Worm (Caenorhabditis elegans) whole organism, late embryonic: ENCODE data around the gene clec-181.

ENCODE experiments used
- C38D4.7 ChIP-seq: fragments of 200-800 bp; sonication (Bioruptor generic); optimal IDR thresholded peaks from 2 replicates; lab custom pipeline; 2018; ENCODE audit warnings: mild to moderate bottlenecking, missing genetic modification characterization, moderate library complexity, missing compliant biosample characterization
- K02D7.2 ChIP-seq: sonication (generic microtip); optimal IDR thresholded peaks from 2 replicates; lab custom pipeline; 2017; ENCODE audit warnings: mild to moderate bottlenecking, missing genetic modification characterization, missing compliant biosample characterization
- K09A11.1 ChIP-seq: sonication (generic microtip); optimal IDR thresholded peaks from 2 replicates; lab custom pipeline; 2017; ENCODE audit warnings: antibody characterized with exemption, mild to moderate bottlenecking, missing genetic modification characterization, missing compliant biosample characterization; ENCODE audit not compliant: insufficient read depth
- ahr-1 ChIP-seq: sonication (generic microtip); optimal IDR thresholded peaks from 2 replicates; lab custom pipeline; 2016; ENCODE audit warnings: missing genetic modification characterization, missing compliant biosample characterization
- ama-1 ChIP-seq: fragments of 150-350 bp; optimal IDR thresholded peaks from 2 replicates; lab custom pipeline; 2014
- ceh-14 ChIP-seq: sonication (generic microtip); optimal IDR thresholded peaks from 2 replicates; lab custom pipeline; 2016; ENCODE audit warnings: missing genotype, missing genetic modification characterization, missing compliant biosample characterization
- ceh-18 ChIP-seq: sonication (generic microtip); optimal IDR thresholded peaks from 2 replicates; lab custom pipeline; 2016; ENCODE audit warnings: missing genetic modification characterization, missing compliant biosample characterization
- ceh-22 ChIP-seq: sonication (generic microtip); optimal IDR thresholded peaks from 2 replicates; lab custom pipeline; 2017; ENCODE audit warnings: missing biosample characterization, missing genetic modification characterization
- ceh-31 ChIP-seq: sonication (generic microtip); optimal IDR thresholded peaks from 2 replicates; lab custom pipeline; 2016; ENCODE audit warnings: missing genetic modification characterization, missing compliant biosample characterization
- ceh-34 ChIP-seq: sonication (generic microtip); optimal IDR thresholded peaks from 2 replicates; lab custom pipeline; 2016; ENCODE audit warnings: mild to moderate bottlenecking, missing genetic modification characterization, missing compliant biosample characterization
- ceh-45 ChIP-seq: fragments of 200-800 bp; sonication (Bioruptor generic); IDR thresholded peaks from 2 replicates; pipeline ENCODE4 v1.3.6; 2022; ENCODE audit warnings: missing genetic modification reagents, missing genetic modification characterization, missing compliant biosample characterization
- ceh-48 ChIP-seq: sonication (generic microtip); optimal IDR thresholded peaks from 2 replicates; lab custom pipeline; 2016; ENCODE audit warnings: missing genetic modification characterization, inconsistent platforms, missing compliant biosample characterization
- ceh-6 ChIP-seq: fragments of 200-800 bp; sonication (Bioruptor generic); optimal IDR thresholded peaks from 2 replicates; lab custom pipeline; 2018; ENCODE audit warnings: mild to moderate bottlenecking, missing genetic modification characterization, missing compliant biosample characterization
- che-1 ChIP-seq: sonication (generic microtip); optimal IDR thresholded peaks from 2 replicates; lab custom pipeline; 2016; ENCODE audit warnings: mild to moderate bottlenecking, missing genetic modification characterization, missing compliant biosample characterization
- dmd-4 ChIP-seq: sonication (generic microtip); optimal IDR thresholded peaks from 2 replicates; lab custom pipeline; 2016; ENCODE audit warnings: borderline replicate concordance, missing genetic modification characterization, missing compliant biosample characterization
- elt-4 ChIP-seq: sonication (generic microtip); optimal IDR thresholded peaks from 2 replicates; lab custom pipeline; 2016; ENCODE audit warnings: missing genetic modification characterization, missing compliant biosample characterization
- ets-4 ChIP-seq: sonication (generic microtip); optimal IDR thresholded peaks from 2 replicates; lab custom pipeline; 2016; ENCODE audit warnings: missing genetic modification characterization, missing compliant biosample characterization
- eyg-1 ChIP-seq: sonication (generic microtip); optimal IDR thresholded peaks from 2 replicates; lab custom pipeline; 2016; ENCODE audit warnings: missing genotype, missing genetic modification characterization, missing compliant biosample characterization
- fkh-10 ChIP-seq: fragments of 150-350 bp; optimal IDR thresholded peaks from 2 replicates; lab custom pipeline; 2014; ENCODE audit warnings: missing biosample characterization, missing genetic modification reagents, missing genetic modification characterization
- fkh-6 ChIP-seq: sonication (generic microtip); optimal IDR thresholded peaks from 2 replicates; lab custom pipeline; 2016; ENCODE audit warnings: missing genetic modification characterization, missing compliant biosample characterization
- gmeb-2 ChIP-seq: sonication (generic microtip); optimal IDR thresholded peaks from 2 replicates; lab custom pipeline; 2016; ENCODE audit warnings: missing genetic modification characterization, inconsistent platforms, missing compliant biosample characterization
- hlh-13 ChIP-seq: fragments of 200-800 bp; sonication (Bioruptor generic); optimal IDR thresholded peaks from 2 replicates; lab custom pipeline; 2018; ENCODE audit warnings: mild to moderate bottlenecking, missing genetic modification characterization, missing compliant biosample characterization
- hlh-30 ChIP-seq: sonication (generic microtip); optimal IDR thresholded peaks from 2 replicates; lab custom pipeline; 2017; ENCODE audit warnings: antibody characterized with exemption, missing genetic modification characterization, missing compliant biosample characterization; ENCODE audit not compliant: insufficient read depth
- hlh-6 ChIP-seq: sonication (generic microtip); optimal IDR thresholded peaks from 2 replicates; lab custom pipeline; 2016; ENCODE audit warnings: missing genotype, missing genetic modification characterization, missing compliant biosample characterization
- hlh-8 ChIP-seq: sonication (generic microtip); optimal IDR thresholded peaks from 2 replicates; lab custom pipeline; 2016; ENCODE audit warnings: missing genotype, missing genetic modification characterization, missing compliant biosample characterization
- lim-6 ChIP-seq: sonication (generic microtip); optimal IDR thresholded peaks from 2 replicates; lab custom pipeline; 2016; ENCODE audit warnings: missing genetic modification characterization, missing compliant biosample characterization
- lin-11 ChIP-seq: fragments of 200-800 bp; sonication (Bioruptor generic); optimal IDR thresholded peaks from 2 replicates; lab custom pipeline; 2018; ENCODE audit warnings: mild to moderate bottlenecking, missing genetic modification characterization, missing compliant biosample characterization
- madf-2 ChIP-seq: sonication (generic microtip); optimal IDR thresholded peaks from 2 replicates; lab custom pipeline; 2017; ENCODE audit warnings: missing genetic modification characterization, missing compliant biosample characterization
- nfya-1 ChIP-seq: sonication (generic microtip); optimal IDR thresholded peaks from 2 replicates; lab custom pipeline; 2017; ENCODE audit warnings: missing genetic modification characterization, mild to moderate bottlenecking, missing compliant biosample characterization, antibody characterized with exemption, moderate library complexity
- npax-4 ChIP-seq: sonication (generic microtip); optimal IDR thresholded peaks from 2 replicates; lab custom pipeline; 2016; ENCODE audit warnings: missing genetic modification characterization, missing compliant biosample characterization
- pax-1 ChIP-seq: fragments of 150-350 bp; optimal IDR thresholded peaks from 2 replicates; lab custom pipeline; 2014; ENCODE audit warnings: missing biosample characterization, missing genetic modification characterization
- pha-4 ChIP-seq: fragments of 150-350 bp; optimal IDR thresholded peaks from 2 replicates; lab custom pipeline; 2018; ENCODE audit warnings: missing biosample characterization, missing genetic modification reagents, missing genetic modification characterization
- pros-1 ChIP-seq: fragments of 150-350 bp; optimal IDR thresholded peaks from 2 replicates; lab custom pipeline; 2014; ENCODE audit warnings: missing biosample characterization, missing genetic modification reagents, missing genetic modification characterization
- ref-2 ChIP-seq: sonication (generic microtip); optimal IDR thresholded peaks from 2 replicates; lab custom pipeline; 2016; ENCODE audit warnings: missing genetic modification characterization, missing compliant biosample characterization
- rnt-1 ChIP-seq: sonication (generic microtip); optimal IDR thresholded peaks from 2 replicates; lab custom pipeline; 2016; ENCODE audit warnings: missing genetic modification characterization, missing compliant biosample characterization
- sdc-2 ChIP-seq: sonication (generic microtip); optimal IDR thresholded peaks from 2 replicates; lab custom pipeline; 2016; ENCODE audit warnings: missing genotype, missing genetic modification characterization, missing compliant biosample characterization
- sox-4 ChIP-seq: sonication (generic microtip); optimal IDR thresholded peaks from 2 replicates; lab custom pipeline; 2017; ENCODE audit warnings: mild to moderate bottlenecking, missing genetic modification characterization, inconsistent platforms, missing compliant biosample characterization
- syd-9 ChIP-seq: sonication (generic microtip); optimal IDR thresholded peaks from 2 replicates; lab custom pipeline; 2016; ENCODE audit warnings: mild to moderate bottlenecking, missing genetic modification characterization, moderate library complexity, missing compliant biosample characterization
- tbx-2 ChIP-seq: sonication (generic microtip); optimal IDR thresholded peaks from 2 replicates; lab custom pipeline; 2016; ENCODE audit warnings: missing genetic modification characterization, missing compliant biosample characterization
- tbx-7 ChIP-seq: sonication (generic microtip); optimal IDR thresholded peaks from 2 replicates; lab custom pipeline; 2016; ENCODE audit warnings: missing genotype, missing genetic modification characterization, missing compliant biosample characterization
- unc-55 ChIP-seq: sonication (generic microtip); optimal IDR thresholded peaks from 2 replicates; lab custom pipeline; 2017; ENCODE audit warnings: missing biosample characterization, missing genetic modification reagents, missing genetic modification characterization
- unc-86 ChIP-seq: sonication (generic microtip); optimal IDR thresholded peaks from 2 replicates; lab custom pipeline; 2016; ENCODE audit warnings: missing genetic modification characterization, missing compliant biosample characterization
- ztf-16 ChIP-seq: sonication (generic microtip); optimal IDR thresholded peaks from 2 replicates; lab custom pipeline; 2017; ENCODE audit warnings: missing genetic modification characterization, missing compliant biosample characterization

The clec-181 gene

ce11 chrIV:8620102-8620733, 24.4 kb downstream of the clec-181 start, which contains the start of gene lin-49:
Gene lin-49, plus strand, starts transcription at chrIV:8620683.
- no peak for TF ChIP-seq ceh-14
- no peak for TF ChIP-seq fkh-10 (GFP tag; lab: Kevin White, UChicago)
- no peak for TF ChIP-seq pax-1 (tag; lab: Kevin White, UChicago)
- no peak for TF ChIP-seq K02D7.2
- TF ChIP-seq hlh-8 (tag; lab: Kevin White, UChicago) = no peak
- TF ChIP-seq fkh-6 (tag; lab: Kevin White, UChicago) = no peak
- TF ChIP-seq ceh-34 (tag; lab: Kevin White, UChicago) = no peak
- no peak for TF ChIP-seq dmd-4 (tag; lab: Kevin White, UChicago)
- no peak for TF ChIP-seq ceh-22 (tag; lab: Kevin White, UChicago)
- no peak for TF ChIP-seq sdc-2 (tag; lab: Kevin White, UChicago)
- TF ChIP-seq lim-6 (tag; lab: Kevin White, UChicago) = no peak
- TF ChIP-seq nfya-1 (tag; lab: Kevin White, UChicago) = peak; percentile 55
- TF ChIP-seq K09A11.1 (tag; lab: Kevin White, UChicago) = no peak
- TF ChIP-seq hlh-30 (tag; lab: Kevin White, UChicago) = peak; percentile 79
- TF ChIP-seq ahr-1 (tag; lab: Kevin White, UChicago) = no peak
- TF ChIP-seq ceh-18 = no peak
- no peak for TF ChIP-seq ceh-45 (GFP tag; lab: Robert Waterston, UW)
- no peak for TF ChIP-seq ets-4 (tag; lab: Kevin White, UChicago)
- no peak for TF ChIP-seq pros-1 (tag; lab: Kevin White, UChicago)
- TF ChIP-seq sox-4 = no peak
- TF ChIP-seq ceh-48 = no peak
- no peak for TF ChIP-seq tbx-7
- TF ChIP-seq tbx-2 (tag; lab: Kevin White, UChicago) = peak; percentile 53
- no peak for TF ChIP-seq che-1
- TF ChIP-seq eyg-1 (tag; lab: Kevin White, UChicago) = no peak
- no peak for TF ChIP-seq ama-1 (lab: Kevin White, UChicago)
- TF ChIP-seq ceh-6 = no peak
- TF ChIP-seq npax-4 = no peak
- TF ChIP-seq ceh-31 (tag; lab: Kevin White, UChicago) = peak; percentile 43
- no peak for TF ChIP-seq lin-11 (tag; lab: Kevin White, UChicago)
- no peak for TF ChIP-seq hlh-13 (GFP tag; lab: Kevin White, UChicago)
- TF ChIP-seq hlh-6 (tag; lab: Kevin White, UChicago) = no peak
- TF ChIP-seq ztf-16 (tag; lab: Kevin White, UChicago) = no peak
- peak; percentile 38 for TF ChIP-seq unc-55 (GFP tag; lab: Kevin White, UChicago)
- no peak for TF ChIP-seq gmeb-2
- TF ChIP-seq rnt-1 (tag; lab: Kevin White, UChicago) = no peak
- no peak for TF ChIP-seq ref-2
- TF ChIP-seq, all 69 proteins: peak for 5

ce11 chrIV:8625730-8626129, 29.9 kb downstream of the clec-181 start:
- no peak for TF ChIP-seq madf-2 (tag; lab: Kevin White, UChicago)
- TF ChIP-seq sox-4 = no peak
- TF ChIP-seq pha-4 (tag; lab: Kevin White, UChicago) = no peak
- TF ChIP-seq sdc-2 (tag; lab: Kevin White, UChicago) = no peak
- TF ChIP-seq eyg-1 (tag; lab: Kevin White, UChicago) = no peak
- no peak for TF ChIP-seq ceh-31 (tag; lab: Kevin White, UChicago)
- no peak for TF ChIP-seq elt-4 (tag; lab: Kevin White, UChicago)
- TF ChIP-seq hlh-30 (tag; lab: Kevin White, UChicago) = no peak
- TF ChIP-seq ets-4 (tag; lab: Kevin White, UChicago) = no peak
- no peak for TF ChIP-seq unc-86 (tag; lab: Kevin White, UChicago)
- no peak for TF ChIP-seq hlh-13 (GFP tag; lab: Kevin White, UChicago)
- no peak for TF ChIP-seq ceh-18
- no peak for TF ChIP-seq ceh-22 (tag; lab: Kevin White, UChicago)
- TF ChIP-seq C38D4.7 (GFP tag; lab: Kevin White, UChicago) = no peak
- TF ChIP-seq syd-9 (tag; lab: Kevin White, UChicago) = no peak
